Fruit fly (Drosophila melanogaster): ENCODE data around the gene CG10996.

The CG10996 gene

DNA sequence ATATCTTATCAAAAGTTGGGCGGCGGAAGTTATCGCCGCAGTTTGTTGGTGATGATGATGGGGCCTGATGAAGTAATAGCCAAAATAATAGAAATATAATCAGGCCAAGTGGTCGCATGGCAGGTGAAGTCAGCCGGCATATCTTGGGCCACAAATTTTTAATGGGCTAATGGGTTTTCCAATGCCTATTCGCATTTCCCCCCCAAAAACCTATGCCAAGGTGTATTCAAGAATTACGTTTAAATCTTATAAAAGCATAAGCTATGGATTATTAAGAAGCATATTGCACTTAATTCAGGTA is 20.7 kb upstream of the CG10996 start:
- TF ChIP-seq vri (GFP tag; optimal IDR thresholded peaks at IDR 0.05): peak; percentile 67
- no peak for TF ChIP-seq Eip93F (GFP tag; optimal IDR thresholded peaks at IDR 0.05)

DNA sequence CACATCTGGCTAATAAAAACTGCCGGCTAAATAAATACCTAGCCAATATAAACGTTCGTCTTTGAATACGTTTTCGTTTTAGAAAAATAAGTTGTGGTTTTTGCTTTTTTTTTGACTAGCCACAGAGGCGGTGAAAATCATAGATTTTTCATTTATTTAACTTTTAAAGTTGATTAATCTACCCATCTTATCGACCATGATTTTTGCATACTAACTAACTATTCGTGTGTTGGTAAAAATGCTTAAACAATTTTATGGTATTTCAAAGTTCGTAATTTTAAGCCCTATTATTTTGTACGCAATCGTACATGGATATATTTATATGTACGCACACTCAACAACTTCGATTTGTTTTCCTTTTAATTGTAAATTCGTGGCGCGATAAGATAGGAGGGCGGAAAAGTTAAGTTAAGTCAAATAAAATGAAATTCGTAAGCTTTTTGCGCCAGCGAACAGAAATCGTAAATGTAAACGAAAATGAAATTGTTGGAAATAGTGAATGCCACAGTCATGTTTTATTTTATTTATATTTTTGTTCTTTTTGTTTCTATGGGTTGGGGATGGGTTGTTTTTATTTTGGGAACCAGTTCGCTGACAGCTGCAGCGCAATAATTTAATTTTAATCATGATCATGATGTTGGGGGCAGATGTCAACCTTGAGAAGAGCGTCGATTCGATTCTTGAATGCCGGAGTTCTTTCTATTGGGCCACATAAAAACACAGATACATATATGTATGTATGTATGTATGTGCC is 20.2 kb upstream of the CG10996 start:
- TF ChIP-seq CG6276 (GFP tag; optimal IDR thresholded peaks at IDR 0.05) (peak; percentile 55), svp (GFP tag) (peak; percentile 82), CG15336 (GFP tag; IDR thresholded peaks at IDR 0.05) (peak; percentile 75), CG8119 (GFP tag; IDR thresholded peaks at IDR 0.05) (peak; percentile 45; the same call in 1 of the 3 replicates), net (GFP tag; optimal IDR thresholded peaks at IDR 0.05) (peak; percentile 0), eg (GFP tag; IDR thresholded peaks at IDR 0.05) (peak; percentile 73), esn (GFP tag; optimal IDR thresholded peaks at IDR 0.05) (peak; percentile 27), CG11294 (GFP tag; IDR thresholded peaks at IDR 0.05) (no peak), pdm3 (GFP tag; optimal IDR thresholded peaks at IDR 0.05) (peak; percentile 28), Hr4 (GFP tag; optimal IDR thresholded peaks at IDR 0.05) (peak; percentile 6), OdsH (GFP tag; optimal IDR thresholded peaks at IDR 0.05) (peak; percentile 12), Hr39 (GFP tag; optimal IDR thresholded peaks at IDR 0.05) (peak; percentile 9), CG10669 (GFP tag; optimal IDR thresholded peaks at IDR 0.05) (no peak), Sox102F (GFP tag; optimal IDR thresholded peaks at IDR 0.05) (peak; percentile 3), spab (GFP tag; optimal IDR thresholded peaks at IDR 0.05) (no peak), CG11762 (GFP tag; optimal IDR thresholded peaks at IDR 0.05; ENCODE audit: insufficient read depth) (no peak), Met (GFP tag; optimal IDR thresholded peaks at IDR 0.05) (peak; percentile 13), CG32006 (GFP tag; optimal IDR thresholded peaks at IDR 0.05) (peak; percentile 35), CG6163 (GFP tag; IDR thresholded peaks at IDR 0.05) (peak; percentile 23; the same call in 1 of the 3 replicates), Eip78C (GFP tag) (peak; percentile 73), Sox15 (GFP tag; optimal IDR thresholded peaks at IDR 0.05) (no peak), fkh (GFP tag; optimal IDR thresholded peaks at IDR 0.05) (peak; percentile 48)

DNA sequence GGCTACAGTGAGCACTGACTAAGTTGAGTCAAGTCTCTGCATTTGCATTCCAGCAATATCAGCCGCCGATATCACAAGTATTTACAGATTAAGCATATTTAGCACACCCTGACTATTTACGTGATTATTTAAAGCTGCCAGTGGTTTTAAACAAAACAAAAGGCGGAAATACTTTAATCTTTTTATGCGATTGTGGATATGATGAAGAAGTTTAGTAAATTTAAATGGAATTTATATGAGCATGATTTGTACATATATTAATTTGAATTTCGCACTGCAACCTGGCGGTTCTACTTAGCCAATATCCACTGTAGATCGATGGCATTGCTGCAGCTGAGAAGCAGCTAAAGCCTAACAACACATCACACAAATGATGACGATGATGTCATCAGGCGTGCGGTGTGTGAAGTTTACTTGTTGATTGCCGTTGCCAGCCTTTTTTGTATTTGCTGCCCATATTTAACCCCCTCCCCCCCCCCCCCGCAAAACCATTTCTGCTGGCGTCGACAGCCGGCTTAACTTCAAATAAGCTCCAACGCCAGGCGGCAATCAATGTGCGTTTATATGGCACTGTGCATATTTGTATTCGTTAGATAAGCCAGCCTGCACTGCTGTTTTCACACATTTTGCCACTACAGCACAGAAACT is 18.2 kb upstream of the CG10996 start:
- TF ChIP-seq fd59A (GFP tag; optimal IDR thresholded peaks at IDR 0.05) (peak; percentile 75), Gug (GFP tag; IDR thresholded peaks at IDR 0.05) (no peak; the same call in 1 of the 2 replicates), CG6163 (GFP tag; IDR thresholded peaks at IDR 0.05) (peak; percentile 50; the same call in 2 of the 3 replicates), Ets21C (GFP tag; optimal IDR thresholded peaks at IDR 0.05) (peak; percentile 38), dac (GFP tag; optimal IDR thresholded peaks at IDR 0.05) (peak; percentile 68), Smox (GFP tag; optimal IDR thresholded peaks at IDR 0.05) (peak; percentile 24), CG31627 (GFP tag; optimal IDR thresholded peaks at IDR 0.05) (peak; percentile 64), CG11762 (GFP tag; optimal IDR thresholded peaks at IDR 0.05; ENCODE audit: insufficient read depth) (peak; percentile 65), CG11294 (GFP tag; IDR thresholded peaks at IDR 0.05) (peak; percentile 61), topi (GFP tag; optimal IDR thresholded peaks at IDR 0.05) (peak; percentile 55), vri (GFP tag; optimal IDR thresholded peaks at IDR 0.05) (peak; percentile 49), CG6276 (GFP tag; optimal IDR thresholded peaks at IDR 0.05) (peak; percentile 85), CG3032 (tag; optimal IDR thresholded peaks at IDR 0.05) (peak; percentile 76), CG6792 (GFP tag; optimal IDR thresholded peaks at IDR 0.05) (peak; percentile 64), spab (GFP tag; optimal IDR thresholded peaks at IDR 0.05) (peak; percentile 64), Sox14 (GFP tag; optimal IDR thresholded peaks at IDR 0.05) (peak; percentile 73), Met (GFP tag; optimal IDR thresholded peaks at IDR 0.05) (peak; percentile 67), CG8119 (GFP tag; IDR thresholded peaks at IDR 0.05) (peak; percentile 81), fd85E (GFP tag; optimal IDR thresholded peaks at IDR 0.05) (no peak), CG8632 (GFP tag; optimal IDR thresholded peaks at IDR 0.05) (peak; percentile 46), ss (GFP tag; optimal IDR thresholded peaks at IDR 0.05) (peak; percentile 73 to 79), CG15336 (GFP tag; IDR thresholded peaks at IDR 0.05) (peak; percentile 78), acj6 (GFP tag; optimal IDR thresholded peaks at IDR 0.05) (peak; percentile 79), Eip93F (GFP tag; optimal IDR thresholded peaks at IDR 0.05) (no peak), Ets96B (tag; optimal IDR thresholded peaks at IDR 0.05) (peak; percentile 73), lz (GFP tag; optimal IDR thresholded peaks at IDR 0.05) (peak; percentile 44), Hr4 (GFP tag; optimal IDR thresholded peaks at IDR 0.05) (peak; percentile 81), Sox102F (GFP tag; optimal IDR thresholded peaks at IDR 0.05) (peak; percentile 49), Hr39 (GFP tag; optimal IDR thresholded peaks at IDR 0.05) (peak; percentile 61), Lpt (GFP tag; optimal IDR thresholded peaks at IDR 0.05) (peak; percentile 71), eg (GFP tag; IDR thresholded peaks at IDR 0.05) (peak; percentile 63; the same call in 2 of the 3 replicates), Eip78C (GFP tag) (peak; percentile 92), CG8319 (GFP tag; optimal IDR thresholded peaks at IDR 0.05) (peak; percentile 5), dsx (GFP tag; optimal IDR thresholded peaks at IDR 0.05; ENCODE audit: poor library complexity, severe bottlenecking) (peak; percentile 72), CG32006 (GFP tag; optimal IDR thresholded peaks at IDR 0.05) (peak; percentile 92), fkh (GFP tag; optimal IDR thresholded peaks at IDR 0.05) (peak; percentile 86)
